Worm (Caenorhabditis elegans): Measurements from ENCODE around the gene tmed-1.

tmed-1 gene

ce11 chrIV:12047552-12048347 is 30.2 kb downstream of the tmed-1 start, which contains the start of gene T12G3.4:
Gene T12G3.4 (plus strand): TSS chrIV:12048256.
- no peak for TF ChIP-seq ceh-14 (tag; optimal IDR thresholded peaks at IDR 0.05)
- no peak for TF ChIP-seq nhr-11 (tag; optimal IDR thresholded peaks at IDR 0.05)
- TF ChIP-seq ceh-48 (tag; optimal IDR thresholded peaks at IDR 0.05), result no peak
- no peak for TF ChIP-seq ceh-19 (GFP tag; optimal IDR thresholded peaks at IDR 0.05)
- no peak for TF ChIP-seq sox-4 (tag; optimal IDR thresholded peaks at IDR 0.05)
- no peak for TF ChIP-seq hlh-6 (tag; optimal IDR thresholded peaks at IDR 0.05)

DNA sequence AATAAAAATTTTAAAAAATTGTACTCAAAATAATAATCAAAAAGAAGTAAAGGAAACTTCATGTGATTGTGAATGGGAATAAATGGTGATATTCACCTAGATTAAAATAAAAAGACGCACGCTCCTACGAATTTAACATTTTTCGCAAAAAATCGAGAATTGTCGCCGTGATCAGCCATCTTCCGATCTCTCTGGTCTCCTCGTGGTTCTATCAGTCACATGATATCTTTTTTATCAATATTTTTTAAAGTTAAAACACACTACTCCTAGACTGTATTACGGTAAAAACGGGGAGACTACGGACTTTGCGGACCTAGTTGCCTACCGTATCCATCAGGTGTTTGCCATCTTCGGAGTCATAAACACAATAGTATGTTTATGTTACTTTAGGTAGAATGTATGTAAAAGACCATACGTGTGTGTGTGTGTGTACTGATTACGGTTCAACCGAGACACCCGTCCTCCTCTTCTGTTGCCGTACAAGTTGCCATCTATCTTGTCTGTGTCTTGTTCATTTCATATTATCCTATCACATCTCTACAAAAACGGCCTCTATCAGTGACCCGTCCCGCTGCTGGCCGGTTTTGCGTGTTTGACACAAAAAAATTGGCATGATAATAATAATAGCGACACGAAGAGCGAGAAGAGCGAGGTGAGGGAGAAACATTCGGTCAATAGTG is 31.3 kb downstream of the tmed-1 start, which contains the start of gene T12G3.2:
Gene T12G3.2, minus strand, starts transcription at position 444 of the 680 bp plus-strand sequence.
- peak; percentile 76 for TF ChIP-seq elt-2 (tag; optimal IDR thresholded peaks at IDR 0.05)
- TF ChIP-seq zip-5 (tag; optimal IDR thresholded peaks at IDR 0.05), result no peak

DNA sequence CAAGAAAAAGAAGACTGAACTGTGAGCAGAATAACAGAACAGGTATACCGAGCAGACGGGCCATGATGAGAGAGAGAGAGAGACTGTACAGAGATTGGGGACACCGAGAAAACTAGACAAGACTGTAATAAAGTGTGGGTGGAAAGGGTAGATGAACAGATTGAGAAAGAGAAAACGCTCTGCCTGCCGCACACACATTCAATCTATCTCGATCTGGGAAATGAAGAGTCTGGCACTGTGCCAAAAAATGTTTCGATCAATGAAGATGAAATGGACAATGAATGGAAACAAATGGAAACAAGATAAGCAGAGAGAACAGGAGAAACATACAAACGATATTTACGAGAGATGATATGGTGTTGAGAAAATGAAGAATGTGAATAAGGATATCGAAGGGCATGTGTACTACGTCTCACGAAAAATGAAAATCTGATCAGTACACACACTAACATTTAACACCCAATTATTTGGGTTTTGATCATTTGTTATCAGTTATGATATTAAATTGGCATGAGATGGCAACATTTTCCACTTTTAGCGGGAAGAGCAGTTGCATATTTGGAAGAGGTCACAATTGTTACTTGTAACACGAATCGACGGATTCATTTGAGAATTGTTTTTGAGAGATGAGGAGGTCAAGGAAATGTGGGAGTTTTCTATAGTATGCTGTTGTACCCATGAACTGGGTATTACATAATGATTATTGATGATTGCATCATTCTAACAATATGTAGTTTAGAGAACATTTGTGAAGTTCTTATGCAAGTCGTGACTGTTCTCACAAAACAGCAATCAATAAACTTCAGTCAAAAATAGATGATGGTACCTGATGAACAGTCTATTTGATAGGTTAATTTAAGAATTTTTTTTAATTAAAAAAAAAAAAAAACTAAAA is 32.9 kb downstream of the tmed-1 start:
- TF ChIP-seq rnt-1 (tag; optimal IDR thresholded peaks at IDR 0.05) (no peak), mec-3 (tag; optimal IDR thresholded peaks at IDR 0.05; ENCODE audit: borderline replicate concordance) (no peak), ahr-1 (tag; optimal IDR thresholded peaks at IDR 0.05) (no peak), nhr-232 (tag; optimal IDR thresholded peaks at IDR 0.05) (no peak), K02D7.2 (tag; optimal IDR thresholded peaks at IDR 0.05) (no peak), sdc-2 (tag; optimal IDR thresholded peaks at IDR 0.05) (no peak), zip-5 (tag; optimal IDR thresholded peaks at IDR 0.05) (no peak), ceh-6 (GFP tag; optimal IDR thresholded peaks at IDR 0.05) (no peak), che-1 (tag; optimal IDR thresholded peaks at IDR 0.05) (no peak), hlh-15 (tag; optimal IDR thresholded peaks at IDR 0.05) (no peak), hlh-8 (tag; optimal IDR thresholded peaks at IDR 0.05) (no peak), C08G9.2 (tag; optimal IDR thresholded peaks at IDR 0.05) (no peak), ceh-34 (tag; optimal IDR thresholded peaks at IDR 0.05) (no peak), madf-2 (tag; optimal IDR thresholded peaks at IDR 0.05) (no peak), lin-11 (tag; optimal IDR thresholded peaks at IDR 0.05) (no peak)

ce11 chrIV:12043054-12043453 is 34.9 kb downstream of the tmed-1 start:
- TF ChIP-seq pax-1 (tag; optimal IDR thresholded peaks at IDR 0.05) (no peak), fkh-6 (tag; optimal IDR thresholded peaks at IDR 0.05) (no peak), eyg-1 (tag; optimal IDR thresholded peaks at IDR 0.05) (no peak), zip-5 (tag; optimal IDR thresholded peaks at IDR 0.05) (no peak), tbx-2 (tag; optimal IDR thresholded peaks at IDR 0.05) (no peak), npax-4 (tag; optimal IDR thresholded peaks at IDR 0.05) (no peak), rnt-1 (tag; optimal IDR thresholded peaks at IDR 0.05) (no peak)

DNA sequence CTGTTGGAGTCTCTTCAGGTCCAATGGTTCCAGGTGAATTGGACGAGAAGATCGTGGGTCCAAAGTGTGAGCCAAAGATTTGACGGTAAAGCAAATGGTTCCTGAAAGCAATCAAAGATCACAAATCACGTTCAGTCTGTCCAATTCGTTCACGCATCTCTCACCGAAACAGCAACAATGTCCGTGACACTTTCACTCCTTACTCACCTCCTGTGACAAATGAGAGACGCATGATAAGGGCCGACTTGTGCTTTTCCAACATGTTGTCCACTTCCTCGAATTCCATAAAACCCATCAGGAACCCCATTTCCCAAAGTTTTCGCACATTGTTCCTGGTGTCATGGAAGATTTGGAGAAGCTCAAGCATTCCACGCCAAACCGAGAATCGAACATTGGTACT is 37.5 kb downstream of the tmed-1 start:
- no peak for TF ChIP-seq ceh-34 (tag; optimal IDR thresholded peaks at IDR 0.05)
- no peak for TF ChIP-seq ceh-24 (tag; optimal IDR thresholded peaks at IDR 0.05)
- TF ChIP-seq T23F11.4 (GFP tag; optimal IDR thresholded peaks at IDR 0.05), result no peak
- no peak for TF ChIP-seq hlh-15 (tag; optimal IDR thresholded peaks at IDR 0.05)
- no peak for TF ChIP-seq tbx-2 (tag; optimal IDR thresholded peaks at IDR 0.05)
- TF ChIP-seq odd-2 (tag; optimal IDR thresholded peaks at IDR 0.05), result no peak
- no peak for TF ChIP-seq ets-4 (tag; optimal IDR thresholded peaks at IDR 0.05)
- no peak for TF ChIP-seq Y22D7AL.16 (tag; optimal IDR thresholded peaks at IDR 0.05)
- TF ChIP-seq che-1 (tag; optimal IDR thresholded peaks at IDR 0.05), result no peak
- TF ChIP-seq K09A11.1 (tag; optimal IDR thresholded peaks at IDR 0.05; ENCODE audit: insufficient read depth), result no peak
- no peak for TF ChIP-seq pha-4 (tag; optimal IDR thresholded peaks at IDR 0.05)
- TF ChIP-seq syd-9 (tag; optimal IDR thresholded peaks at IDR 0.05), result no peak
- no peak for TF ChIP-seq unc-42 (tag; optimal IDR thresholded peaks at IDR 0.05)
- no peak for TF ChIP-seq pax-1 (tag; optimal IDR thresholded peaks at IDR 0.05)
- no peak for TF ChIP-seq ceh-30 (tag; optimal IDR thresholded peaks at IDR 0.05)

Data from whole organism, late embryonic.